Fruit fly (Drosophila melanogaster) whole organism, embryonic: ENCODE results near the gene smg.

Experiments
- ATbp ChIP-seq: fragments of 200-800 bp; sonication (Bioruptor generic); optimal IDR thresholded peaks from 2 replicates; lab custom pipeline; 2017; ENCODE audit warnings: missing biosample characterization, mild to moderate bottlenecking, missing genetic modification characterization, missing genetic modification reagents
- Antp ChIP-seq: fragments of 200-800 bp; sonication (Bioruptor generic); optimal IDR thresholded peaks from 3 replicates; lab custom pipeline; 2016; ENCODE audit warnings: missing biosample characterization, missing genetic modification characterization
- CG10462 ChIP-seq: fragments of 200-800 bp; sonication (Bioruptor generic); optimal IDR thresholded peaks from 2 replicates; lab custom pipeline; 2016; ENCODE audit warnings: missing biosample characterization, missing genetic modification characterization
- CG10959 ChIP-seq: fragments of 200-800 bp; sonication (Bioruptor generic); IDR thresholded peaks from 2 replicates; pipeline ENCODE4 v1.3.6; 2022; ENCODE audit warnings: missing biosample characterization, missing genetic modification characterization
- CG12299 ChIP-seq: fragments of 200-800 bp; sonication (Bioruptor generic); optimal IDR thresholded peaks from 2 replicates; lab custom pipeline; 2018; ENCODE audit warnings: missing biosample characterization, mild to moderate bottlenecking, missing genetic modification characterization
- CG15073 ChIP-seq: fragments of 200-800 bp; sonication (Bioruptor generic); optimal IDR thresholded peaks from 2 replicates; lab custom pipeline; 2016; ENCODE audit warnings: missing biosample characterization, missing genetic modification characterization
- CG15479 ChIP-seq: fragments of 200-800 bp; sonication (Bioruptor generic); optimal IDR thresholded peaks from 3 replicates; lab custom pipeline; 2019; ENCODE audit warnings: missing biosample characterization, mild to moderate bottlenecking, missing genetic modification characterization, moderate library complexity
- CG1602 ChIP-seq: fragments of 200-800 bp; sonication (Bioruptor generic); optimal IDR thresholded peaks from 3 replicates; lab custom pipeline; 2016; ENCODE audit warnings: missing biosample characterization, missing genetic modification characterization
- CG2116 ChIP-seq: fragments of 200-800 bp; sonication (Bioruptor generic); optimal IDR thresholded peaks from 3 replicates; lab custom pipeline; 2018; ENCODE audit warnings: missing biosample characterization, mild to moderate bottlenecking, missing genetic modification characterization
- CG2199 ChIP-seq: fragments of 200-800 bp; sonication (Bioruptor generic); IDR thresholded peaks from 3 replicates; pipeline ENCODE4 v1.3.6; 2022; ENCODE audit warnings: missing biosample characterization, missing genetic modification characterization
- CG3163 ChIP-seq: fragments of 200-800 bp; sonication (Bioruptor generic); optimal IDR thresholded peaks from 3 replicates; lab custom pipeline; 2016; ENCODE audit warnings: missing biosample characterization, missing genetic modification characterization
- CG3726 ChIP-seq: fragments of 200-800 bp; sonication (Bioruptor generic); IDR thresholded peaks from 3 replicates; pipeline ENCODE4, ENCODE4 v1.3.6; 2022; ENCODE audit warnings: missing biosample characterization, missing genetic modification characterization
- CG3838 ChIP-seq: fragments of 200-800 bp; sonication (Bioruptor generic); optimal IDR thresholded peaks from 3 replicates; lab custom pipeline; 2016; ENCODE audit warnings: missing biosample characterization, missing genetic modification characterization
- CG3995 ChIP-seq: fragments of 200-800 bp; sonication (Bioruptor generic); optimal IDR thresholded peaks from 3 replicates; lab custom pipeline; 2016; ENCODE audit warnings: missing biosample characterization, missing genetic modification characterization
- CG4424 ChIP-seq: fragments of 200-800 bp; sonication (Bioruptor generic); optimal IDR thresholded peaks from 3 replicates; lab custom pipeline; 2016; ENCODE audit warnings: missing biosample characterization, missing genetic modification characterization
- CG4707 ChIP-seq: fragments of 200-800 bp; sonication (Bioruptor generic); optimal IDR thresholded peaks from 2 replicates; lab custom pipeline; 2018; ENCODE audit warnings: missing biosample characterization, mild to moderate bottlenecking, missing genetic modification characterization, moderate library complexity
- CG4730 ChIP-seq: fragments of 200-800 bp; sonication (Bioruptor generic); IDR thresholded peaks from 2 replicates; pipeline ENCODE4 v1.3.6; 2022; ENCODE audit warnings: missing biosample characterization, missing genetic modification characterization
- CG6175 ChIP-seq: fragments of 200-800 bp; sonication (Bioruptor generic); IDR thresholded peaks from 3 replicates; pipeline ENCODE4 v1.3.6; 2022; ENCODE audit warnings: missing biosample characterization, missing genetic modification characterization
- CG6683 ChIP-seq: fragments of 200-800 bp; sonication (Bioruptor generic); optimal IDR thresholded peaks from 2 replicates; lab custom pipeline; 2017; ENCODE audit warnings: missing biosample characterization, mild to moderate bottlenecking, missing genetic modification characterization, missing genetic modification reagents
- CG7839 ChIP-seq: fragments of 200-800 bp; sonication (Bioruptor generic); optimal IDR thresholded peaks from 3 replicates; lab custom pipeline; 2018; ENCODE audit warnings: missing biosample characterization, mild to moderate bottlenecking, missing genetic modification characterization, moderate library complexity
- CG7928 ChIP-seq: fragments of 200-800 bp; sonication (Bioruptor generic); optimal IDR thresholded peaks from 2 replicates; lab custom pipeline; 2017; ENCODE audit warnings: missing biosample characterization, mild to moderate bottlenecking, missing genetic modification characterization
- CG9797 ChIP-seq: fragments of 200-800 bp; sonication (Bioruptor generic); optimal IDR thresholded peaks from 3 replicates; lab custom pipeline; 2018; ENCODE audit warnings: missing biosample characterization, mild to moderate bottlenecking, missing genetic modification characterization
- CG9932 ChIP-seq: fragments of 200-800 bp; sonication (Bioruptor generic); IDR thresholded peaks from 2 replicates; pipeline ENCODE4 v1.3.6; 2022; ENCODE audit warnings: missing biosample characterization, missing genetic modification characterization
- CrebB ChIP-seq: fragments of 200-800 bp; sonication (Bioruptor generic); optimal IDR thresholded peaks from 3 replicates; lab custom pipeline; 2018; ENCODE audit warnings: missing biosample characterization, mild to moderate bottlenecking, missing genetic modification characterization
- ERR ChIP-seq: fragments of 200-800 bp; sonication (Bioruptor generic); optimal IDR thresholded peaks from 2 replicates; lab custom pipeline; 2016; ENCODE audit warnings: missing biosample characterization, missing genetic modification characterization
- Gug ChIP-seq: fragments of 200-800 bp; sonication (Bioruptor generic); IDR thresholded peaks from 4 replicates; pipeline ENCODE4 v1.3.6; 2022; ENCODE audit warnings: missing biosample characterization, missing genetic modification characterization
- Jarid2 ChIP-seq: fragments of 200-800 bp; sonication (Bioruptor generic); optimal IDR thresholded peaks from 3 replicates; lab custom pipeline; 2017; ENCODE audit warnings: mild to moderate bottlenecking, missing biosample characterization, missing genetic modification reagents, missing genetic modification characterization
- Optix ChIP-seq: fragments of 200-800 bp; sonication (Bioruptor generic); IDR thresholded peaks from 3 replicates; pipeline ENCODE4 v1.3.6; 2022; ENCODE audit warnings: missing biosample characterization, missing genetic modification characterization
- Pdp1 ChIP-seq, 2 experiments: fragments of 200-800 bp; sonication (Bioruptor generic); optimal IDR thresholded peaks; 3 replicates each; lab custom pipeline; 2016; ENCODE audit warnings: missing biosample characterization in 2 of 2, missing genetic modification characterization in 2 of 2, mild to moderate bottlenecking in 1 of 2, moderate library complexity in 1 of 2
- Scr ChIP-seq: fragments of 200-800 bp; sonication (Bioruptor generic); IDR thresholded peaks from 2 replicates; pipeline ENCODE4 v1.3.6; 2022; ENCODE audit warnings: missing biosample characterization, missing genetic modification characterization; ENCODE audit not compliant: partially characterized antibody
- Stat92E ChIP-seq, 3 experiments: fragments of >200 bp in 2 of 3; fragments of 200-800 bp in 1 of 3; sonication (Bioruptor generic) in 1 of 3; optimal IDR thresholded peaks; 2 replicates each; lab custom pipeline; 2017 to 2019; ENCODE audit warnings: missing biosample characterization in 3 of 3, missing genetic modification characterization in 3 of 3, mild to moderate bottlenecking in 1 of 3, moderate library complexity in 1 of 3
- Tbp ChIP-seq: fragments of >200 bp; optimal IDR thresholded peaks from 2 replicates; lab custom pipeline; 2018; ENCODE audit warnings: missing biosample characterization, missing genetic modification characterization
- crp ChIP-seq, 2 experiments: fragments of 200-800 bp; sonication (Bioruptor generic); optimal IDR thresholded peaks; 2 replicates in 1 of 2; 3 replicates in 1 of 2; lab custom pipeline; 2017; ENCODE audit warnings: missing biosample characterization in 2 of 2, missing genetic modification characterization in 2 of 2, mild to moderate bottlenecking in 1 of 2, moderate library complexity in 1 of 2
- disco-r ChIP-seq: fragments of 200-800 bp; sonication (Bioruptor generic); optimal IDR thresholded peaks from 2 replicates; lab custom pipeline; 2016; ENCODE audit warnings: missing biosample characterization, missing genetic modification characterization
- dm ChIP-seq: fragments of 200-800 bp; sonication (Bioruptor generic); optimal IDR thresholded peaks from 3 replicates; lab custom pipeline; 2016; ENCODE audit warnings: missing biosample characterization, missing genetic modification characterization
- dpn ChIP-seq, 2 experiments: fragments of 200-800 bp; sonication (Bioruptor generic); optimal IDR thresholded peaks; 3 replicates each; lab custom pipeline; 2016; ENCODE audit warnings: missing biosample characterization in 2 of 2, missing genetic modification characterization in 2 of 2
- eyg ChIP-seq: fragments of 200-800 bp; sonication (Bioruptor generic); optimal IDR thresholded peaks from 3 replicates; lab custom pipeline; 2016; ENCODE audit warnings: missing biosample characterization, missing genetic modification characterization
- fd64A ChIP-seq: fragments of 200-800 bp; sonication (Bioruptor generic); optimal IDR thresholded peaks from 3 replicates; lab custom pipeline; 2018; ENCODE audit warnings: missing biosample characterization, mild to moderate bottlenecking, missing genetic modification characterization
- ham ChIP-seq: fragments of 200-800 bp; sonication (Bioruptor generic); IDR thresholded peaks from 2 replicates; pipeline ENCODE4 v1.3.6; 2022; ENCODE audit warnings: missing biosample characterization, missing genetic modification characterization
- ind ChIP-seq: fragments of 200-800 bp; sonication (Bioruptor generic); optimal IDR thresholded peaks from 3 replicates; lab custom pipeline; 2016; ENCODE audit warnings: missing biosample characterization, missing genetic modification characterization
- mld ChIP-seq: fragments of 200-800 bp; sonication (Bioruptor generic); IDR thresholded peaks from 3 replicates; pipeline ENCODE4 v1.3.6; 2022; ENCODE audit warnings: missing biosample characterization, missing genetic modification characterization; ENCODE audit not compliant: partially characterized antibody
- prd ChIP-seq, 3 experiments: fragments of >200 bp in 2 of 3; fragments of 200-800 bp in 1 of 3; sonication (Bioruptor generic) in 1 of 3; optimal IDR thresholded peaks in 2 of 3; IDR thresholded peaks in 1 of 3; 2 replicates in 2 of 3; 3 replicates in 1 of 3; pipeline versions ENCODE4 v1.3.6 to Lab custom; 2017 to 2022; ENCODE audit warnings: missing biosample characterization in 1 of 3, missing genetic modification characterization in 1 of 3
- sens-2 ChIP-seq: fragments of 200-800 bp; sonication (Bioruptor generic); IDR thresholded peaks from 2 replicates; pipeline ENCODE4 v1.3.6; 2022; ENCODE audit warnings: missing biosample characterization, missing genetic modification characterization
- sisA ChIP-seq: fragments of 200-800 bp; sonication (Bioruptor generic); IDR thresholded peaks from 2 replicates; pipeline ENCODE4 v1.3.6; 2022; ENCODE audit warnings: missing biosample characterization, missing genetic modification characterization
- slbo ChIP-seq: fragments of 200-800 bp; sonication (Bioruptor generic); IDR thresholded peaks from 2 replicates; pipeline ENCODE4 v1.3.6; 2022; ENCODE audit warnings: missing biosample characterization, missing genetic modification characterization
- unc-4 ChIP-seq: fragments of 200-800 bp; sonication (Bioruptor generic); IDR thresholded peaks from 2 replicates; pipeline ENCODE4 v1.3.6; 2022; ENCODE audit warnings: missing biosample characterization, missing genetic modification characterization; ENCODE audit not compliant: partially characterized antibody
- zen2 ChIP-seq: fragments of 200-800 bp; sonication (Bioruptor generic); IDR thresholded peaks from 3 replicates; pipeline ENCODE4 v1.3.6; 2022; ENCODE audit warnings: missing biosample characterization, missing genetic modification characterization; ENCODE audit not compliant: partially characterized antibody

The smg gene

dm6 chr3L:9011485-9012389, 13.9 kb upstream of the smg start (continued):
- TF ChIP-seq CG6175 (no peak), CG6683 (GFP tag; lab: Kevin White, UChicago) (no peak), mld (no peak), Antp (peak; percentile 87), CG3995 (GFP tag; lab: Kevin White, UChicago) (no peak), CG2116 (GFP tag; lab: Kevin White, UChicago) (peak; percentile 23), slbo (0 out of 2 replicates have a peak, but pooled peaks have one; percentile 28), dpn (GFP tag; optimal IDR thresholded peaks at IDR 0.05; lab: Kevin White, UChicago) (peak; percentile 70 to 86), Optix (peak; percentile 70; the same call in 1 of the 3 replicates), CG9932 (GFP tag; lab: Robert Waterston, UW) (no peak), unc-4 (GFP tag; lab: Robert Waterston, UW) (no peak), CG3163 (GFP tag; lab: Kevin White, UChicago) (peak; percentile 53), ATbp (GFP tag; lab: Kevin White, UChicago) (peak; percentile 57), CG3726 (GFP tag; lab: Robert Waterston, UW) (peak; percentile 82; the same call in 2 of the 3 replicates), ind (GFP tag; lab: Kevin White, UChicago) (peak; percentile 63), sisA (GFP tag; lab: Robert Waterston, UW) (peak; percentile 84), Jarid2 (GFP tag; lab: Kevin White, UChicago) (peak; percentile 6), ERR (GFP tag; lab: Kevin White, UChicago) (peak; percentile 28), CG10959 (peak; percentile 95), sens-2 (GFP tag; lab: Robert Waterston, UW) (peak; percentile 84), CG15073 (GFP tag; lab: Kevin White, UChicago) (no peak), Stat92E (GFP tag; optimal IDR thresholded peaks at IDR 0.05; lab: Kevin White, UChicago) (peak in 1 of 3 experiments; percentile 55), dm (GFP tag; lab: Kevin White, UChicago) (peak; percentile 46), CG4730 (GFP tag; lab: Robert Waterston, UW) (peak; percentile 68), CG2199 (peak; percentile 85; the same call in 2 of the 3 replicates), CG7928 (GFP tag; lab: Kevin White, UChicago) (no peak), CG10462 (GFP tag; lab: Kevin White, UChicago) (peak; percentile 54), Tbp (GFP tag; lab: Kevin White, UChicago) (no peak), Scr (no peak), fd64A (GFP tag; lab: Kevin White, UChicago) (peak; percentile 54), disco-r (GFP tag; lab: Kevin White, UChicago) (peak; percentile 34), CG15479 (GFP tag; lab: Kevin White, UChicago) (no peak), crp (GFP tag; optimal IDR thresholded peaks at IDR 0.05; lab: Kevin White, UChicago) (peak in 1 of 2 experiments; percentile 8), CG4707 (GFP tag; lab: Kevin White, UChicago) (no peak), eyg (no peak), CG4424 (GFP tag; lab: Kevin White, UChicago) (peak; percentile 84), CG12299 (tag; lab: Kevin White, UChicago) (no peak), CG9797 (GFP tag; lab: Kevin White, UChicago) (no peak), CG3838 (GFP tag; lab: Kevin White, UChicago) (no peak), CG1602 (GFP tag; lab: Kevin White, UChicago) (peak; percentile 66), prd (optimal IDR thresholded peaks at IDR 0.05; lab: Kevin White, UChicago) (no peak), prd (GFP tag; IDR thresholded peaks at IDR 0.05; lab: Robert Waterston, UW) (peak; percentile 90), CrebB (tag; lab: Kevin White, UChicago) (no peak), zen2 (GFP tag; lab: Robert Waterston, UW) (no peak), Gug (GFP tag; lab: Robert Waterston, UW) (peak; percentile 57; the same call in 2 of the 4 replicates), Pdp1 (GFP tag; optimal IDR thresholded peaks at IDR 0.05; lab: Kevin White, UChicago) (peak; percentile 70 to 78), ham (GFP tag; lab: Robert Waterston, UW) (no peak), CG7839 (tag; lab: Kevin White, UChicago) (peak; percentile 71)
